Worm (Caenorhabditis elegans) whole organism, early embryonic: ENCODE measurements around the gene ceh-92.

Experiments used
- B0310.2 ChIP-seq: sonication (generic microtip); optimal IDR thresholded peaks from 2 replicates; lab custom pipeline; 2016; ENCODE audit warnings: mild to moderate bottlenecking, missing genetic modification characterization, missing compliant biosample characterization
- F13C5.2 ChIP-seq: sonication (generic microtip); optimal IDR thresholded peaks from 2 replicates; lab custom pipeline; 2017; ENCODE audit warnings: mild to moderate bottlenecking, missing genetic modification characterization, inconsistent platforms, missing compliant biosample characterization
- aly-1 ChIP-seq: sonication (generic microtip); optimal IDR thresholded peaks from 2 replicates; lab custom pipeline; 2016; ENCODE audit warnings: missing genetic modification characterization, missing compliant biosample characterization
- ama-1 ChIP-seq: fragments of 150-350 bp; optimal IDR thresholded peaks from 2 replicates; lab custom pipeline; 2014
- ceh-13 ChIP-seq: fragments of 200-800 bp; sonication (Bioruptor generic); optimal IDR thresholded peaks from 2 replicates; lab custom pipeline; 2018; ENCODE audit warnings: mild to moderate bottlenecking, missing genetic modification characterization, missing compliant biosample characterization
- ceh-36 ChIP-seq: sonication (generic microtip); optimal IDR thresholded peaks from 2 replicates; lab custom pipeline; 2016; ENCODE audit warnings: missing genetic modification characterization, inconsistent platforms, missing compliant biosample characterization
- ets-7 ChIP-seq: sonication (generic microtip); optimal IDR thresholded peaks from 2 replicates; lab custom pipeline; 2016; ENCODE audit warnings: missing genotype, missing genetic modification characterization, missing compliant biosample characterization
- flt-1 ChIP-seq: fragments of 200-800 bp; sonication (Bioruptor generic); IDR thresholded peaks from 2 replicates; pipeline ENCODE4 v1.3.6; 2022; ENCODE audit warnings: missing genetic modification characterization, missing compliant biosample characterization
- hmbx-1 ChIP-seq: sonication (generic microtip); optimal IDR thresholded peaks from 2 replicates; lab custom pipeline; 2016; ENCODE audit warnings: mild to moderate bottlenecking, missing genetic modification characterization, missing compliant biosample characterization
- hmg-4 ChIP-seq: fragments of 200-800 bp; sonication (Bioruptor generic); optimal IDR thresholded peaks from 2 replicates; lab custom pipeline; 2018; ENCODE audit warnings: mild to moderate bottlenecking, missing genetic modification characterization, missing compliant biosample characterization
- hnd-1 ChIP-seq: sonication (generic microtip); optimal IDR thresholded peaks from 2 replicates; lab custom pipeline; 2016; ENCODE audit warnings: missing genetic modification characterization, missing compliant biosample characterization
- pes-1 ChIP-seq: fragments of 200-800 bp; sonication (Bioruptor generic); IDR thresholded peaks from 2 replicates; pipeline ENCODE4 v1.3.6; 2022; ENCODE audit warnings: missing genetic modification reagents, missing genetic modification characterization, missing compliant biosample characterization
- scrt-1 ChIP-seq: fragments of 200-800 bp; sonication (Bioruptor generic); IDR thresholded peaks from 2 replicates; pipeline ENCODE4 v1.3.6; 2022; ENCODE audit warnings: missing genetic modification characterization, missing compliant biosample characterization
- sea-1 ChIP-seq: fragments of 200-800 bp; sonication (Bioruptor generic); conservative IDR thresholded peaks from 2 replicates; pipeline ENCODE4 v1.3.6; 2022; ENCODE audit warnings: missing genetic modification characterization, missing compliant biosample characterization
- tbx-11 ChIP-seq: fragments of 200-800 bp; sonication (Bioruptor generic); IDR thresholded peaks from 2 replicates; pipeline ENCODE4 v1.3.6; 2022; ENCODE audit warnings: missing genetic modification characterization, missing compliant biosample characterization
- tbx-37 ChIP-seq: fragments of 200-800 bp; sonication (Bioruptor generic); conservative IDR thresholded peaks from 2 replicates; pipeline ENCODE4 v1.3.6; 2022; ENCODE audit warnings: missing genetic modification reagents, missing genetic modification characterization, missing compliant biosample characterization
- tra-4 ChIP-seq: sonication (generic microtip); optimal IDR thresholded peaks from 2 replicates; lab custom pipeline; 2017; ENCODE audit warnings: missing genetic modification characterization, missing compliant biosample characterization

ceh-92 gene

ce11 chrIII:11609568-11609967, 28.2 kb downstream of the ceh-92 start, which contains the start of gene Y66D12A.30:
Y66D12A.30 (plus strand) TSS chrIII:11609868.
- no peak for TF ChIP-seq scrt-1
- no peak for TF ChIP-seq aly-1 (tag; lab: Kevin White, UChicago)

ce11 chrIII:11611618-11612247, 30.3 kb downstream of the ceh-92 start:
- TF ChIP-seq pes-1 (GFP tag; lab: Robert Waterston, UW) (0 out of 2 replicates have a peak, but pooled peaks have one; percentile 44), ceh-36 (no peak), F13C5.2 (tag; lab: Kevin White, UChicago) (no peak)

- TF ChIP-seq sea-1 = no peak
- no peak for TF ChIP-seq ama-1
- TF ChIP-seq pes-1 (GFP tag; lab: Robert Waterston, UW) = no peak
- no peak for TF ChIP-seq ceh-36
- no peak for TF ChIP-seq tbx-37 (GFP tag; lab: Robert Waterston, UW)
- TF ChIP-seq hmg-4 (GFP tag; lab: Kevin White, UChicago) = no peak
- no peak for TF ChIP-seq aly-1 (tag; lab: Kevin White, UChicago)
- no peak for TF ChIP-seq scrt-1
- TF ChIP-seq ets-7 (tag; lab: Kevin White, UChicago) = no peak
- no peak for TF ChIP-seq hnd-1 (tag; lab: Kevin White, UChicago)
- no peak for TF ChIP-seq hmbx-1
- TF ChIP-seq ceh-13 = no peak
- no peak for TF ChIP-seq B0310.2 (tag; lab: Kevin White, UChicago)
- no peak for TF ChIP-seq tra-4 (tag; lab: Kevin White, UChicago)
- TF ChIP-seq F13C5.2 (tag; lab: Kevin White, UChicago) = no peak
- no peak for TF ChIP-seq tbx-11 (GFP tag; lab: Robert Waterston, UW)
- TF ChIP-seq flt-1 (GFP tag; lab: Robert Waterston, UW) = no peak
Measured at ce11 chrIII:11612371-11612770, 31.0 kb downstream of the ceh-92 start, which contains the start of the genes Y66A7A.9 and Y66A7A.4. Y66A7A.9 (minus strand) TSS chrIII:11612471. Y66A7A.4 (plus strand) TSS chrIII:11612607.

DNA sequence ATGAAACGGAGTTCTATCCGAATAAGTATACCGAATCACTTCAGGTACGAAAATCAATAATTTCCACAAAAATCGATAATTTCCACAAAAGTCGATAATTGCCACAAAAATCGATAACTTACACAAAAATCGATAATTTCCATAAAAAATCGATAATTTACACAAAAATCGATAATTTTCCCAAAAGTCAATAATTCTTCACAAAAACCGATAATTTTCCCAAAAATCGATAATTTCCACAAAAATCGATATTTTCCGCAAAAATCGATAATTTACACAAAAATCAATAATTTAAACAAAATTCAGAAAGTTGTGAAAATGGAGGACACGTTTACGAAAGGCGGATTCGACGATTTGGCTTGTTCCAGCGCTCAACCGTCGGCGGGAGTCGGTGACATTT, 33.5 kb downstream of the ceh-92 start:
- no peak for TF ChIP-seq flt-1 (GFP tag; lab: Robert Waterston, UW)
- no peak for TF ChIP-seq B0310.2 (tag; lab: Kevin White, UChicago)
- no peak for TF ChIP-seq aly-1 (tag; lab: Kevin White, UChicago)
- TF ChIP-seq scrt-1 = no peak
- TF ChIP-seq ceh-13 = no peak
- no peak for TF ChIP-seq sea-1
- TF ChIP-seq tbx-11 (GFP tag; lab: Robert Waterston, UW) = no peak
- TF ChIP-seq hmg-4 (GFP tag; lab: Kevin White, UChicago) = no peak
- TF ChIP-seq tbx-37 (GFP tag; lab: Robert Waterston, UW) = no peak

- TF ChIP-seq hmbx-1 (no peak), ceh-13 (no peak), pes-1 (GFP tag; lab: Robert Waterston, UW) (no peak), tra-4 (tag; lab: Kevin White, UChicago) (no peak), ets-7 (tag; lab: Kevin White, UChicago) (no peak), ama-1 (no peak), sea-1 (no peak), scrt-1 (no peak), tbx-11 (GFP tag; lab: Robert Waterston, UW) (no peak), hmg-4 (GFP tag; lab: Kevin White, UChicago) (no peak), F13C5.2 (tag; lab: Kevin White, UChicago) (no peak), hnd-1 (tag; lab: Kevin White, UChicago) (no peak), flt-1 (GFP tag; lab: Robert Waterston, UW) (no peak), tbx-37 (GFP tag; lab: Robert Waterston, UW) (no peak), ceh-36 (no peak), aly-1 (tag; lab: Kevin White, UChicago) (no peak)
Measured at ce11 chrIII:11615802-11616201, 34.4 kb downstream of the ceh-92 start.

DNA sequence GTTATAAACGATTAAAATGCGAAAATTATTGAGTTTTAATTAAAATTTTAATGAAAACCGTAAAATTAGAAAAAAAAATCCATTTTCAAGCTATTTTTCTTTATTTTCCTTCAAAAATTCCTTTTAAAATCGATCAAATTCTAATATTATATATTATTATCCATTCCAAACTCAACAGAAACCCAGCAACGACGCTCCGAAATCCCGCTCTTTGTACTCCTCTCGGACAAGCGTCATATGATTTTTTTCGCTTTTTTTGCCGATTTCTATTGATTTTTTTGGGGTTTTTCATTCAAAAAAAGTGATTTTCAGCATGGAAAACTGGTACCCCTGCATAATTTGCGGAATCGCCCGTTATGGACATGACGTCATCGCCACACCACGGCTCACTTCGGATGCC, 35.0 kb downstream of the ceh-92 start, which contains the start of gene ceh-91:
Gene ceh-91, plus strand, starts transcription at position 301 of the 400 bp plus-strand sequence.
- TF ChIP-seq ceh-13 (no peak), sea-1 (no peak), hmbx-1 (no peak), hnd-1 (tag; lab: Kevin White, UChicago) (no peak), pes-1 (GFP tag; lab: Robert Waterston, UW) (no peak), tbx-11 (GFP tag; lab: Robert Waterston, UW) (no peak), ceh-36 (no peak), F13C5.2 (tag; lab: Kevin White, UChicago) (no peak), hmg-4 (GFP tag; lab: Kevin White, UChicago) (no peak), aly-1 (tag; lab: Kevin White, UChicago) (no peak), tra-4 (tag; lab: Kevin White, UChicago) (no peak), ama-1 (no peak), flt-1 (GFP tag; lab: Robert Waterston, UW) (no peak)

- TF ChIP-seq tbx-11 (GFP tag; lab: Robert Waterston, UW) (no peak), ceh-13 (no peak), ceh-36 (no peak), scrt-1 (no peak), tbx-37 (GFP tag; lab: Robert Waterston, UW) (no peak), sea-1 (no peak), hmg-4 (GFP tag; lab: Kevin White, UChicago) (no peak), tra-4 (tag; lab: Kevin White, UChicago) (no peak), flt-1 (GFP tag; lab: Robert Waterston, UW) (no peak), aly-1 (tag; lab: Kevin White, UChicago) (no peak), pes-1 (GFP tag; lab: Robert Waterston, UW) (no peak), ama-1 (no peak), ets-7 (tag; lab: Kevin White, UChicago) (no peak), hnd-1 (tag; lab: Kevin White, UChicago) (no peak), B0310.2 (tag; lab: Kevin White, UChicago) (no peak), F13C5.2 (tag; lab: Kevin White, UChicago) (no peak), hmbx-1 (no peak)
Measured at ce11 chrIII:11624838-11625292, 43.5 kb downstream of the ceh-92 start, which contains the start of gene gly-8. gly-8 (plus strand) TSS chrIII:11625242.
